Fruit fly (Drosophila melanogaster): Measurements from ENCODE around the gene Arglu1.

The Arglu1 gene

DNA sequence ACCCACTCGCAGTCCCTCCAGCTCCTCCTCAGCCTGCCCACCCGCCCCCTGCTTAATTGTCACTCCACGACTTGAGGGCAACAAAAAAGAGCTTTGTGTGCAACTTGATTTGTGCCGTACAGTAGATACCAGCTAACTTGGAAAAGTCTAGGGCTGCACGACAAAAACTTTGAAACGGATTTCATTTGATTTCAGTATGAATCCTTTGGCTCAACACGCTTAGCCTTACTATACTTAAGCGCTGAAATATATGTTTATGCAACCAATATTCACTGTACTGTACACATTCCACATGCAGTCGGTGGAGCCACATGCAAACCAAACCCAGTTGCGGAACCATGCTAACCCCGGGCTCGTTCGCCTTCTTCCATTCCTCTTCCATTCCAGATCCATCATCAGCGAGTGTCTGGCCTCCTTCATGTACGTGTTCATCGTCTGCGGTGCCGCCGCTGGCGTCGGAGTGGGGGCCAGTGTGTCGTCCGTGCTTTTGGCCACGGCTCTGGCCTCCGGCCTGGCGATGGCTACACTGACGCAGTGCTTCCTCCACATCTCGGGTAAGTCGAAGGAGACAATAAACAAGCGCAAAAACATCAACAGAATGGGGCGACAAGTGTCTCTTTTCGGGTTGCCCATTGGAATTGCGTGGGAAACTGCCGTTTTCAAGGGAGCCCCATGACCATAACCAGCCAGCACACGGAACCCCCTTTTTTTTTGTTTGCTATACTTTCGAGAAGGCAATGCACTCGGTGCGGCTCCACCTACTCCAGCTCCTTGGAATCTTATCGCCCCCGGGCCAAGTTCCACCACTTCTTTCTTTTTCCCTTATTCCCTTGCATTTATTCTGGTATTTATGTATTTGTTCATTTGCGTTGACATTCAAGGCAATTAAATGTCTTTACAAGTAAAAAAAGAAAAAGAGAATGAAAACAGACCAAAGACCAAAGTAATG is 48.7 kb upstream of the Arglu1 start (continued):
- TF ChIP-seq cato (GFP tag; optimal IDR thresholded peaks at IDR 0.05; ENCODE audit: borderline replicate concordance): no peak
- TF ChIP-seq h (optimal IDR thresholded peaks at IDR 0.05): no peak
- no peak for TF ChIP-seq CG4707 (GFP tag; optimal IDR thresholded peaks at IDR 0.05)
- TF ChIP-seq CG13424 (tag; optimal IDR thresholded peaks at IDR 0.05): peak; percentile 34
- TF ChIP-seq Abd-B (GFP tag; optimal IDR thresholded peaks at IDR 0.05): peak; percentile 21
- no peak for TF ChIP-seq CG10462 (GFP tag; optimal IDR thresholded peaks at IDR 0.05)

dm6 chr2L:9984078-9984772 is 46.3 kb upstream of the Arglu1 start, which contains the start of gene bib:
Gene bib (plus strand): TSS chr2L:9984645.
- TF ChIP-seq Asciz (GFP tag; optimal IDR thresholded peaks at IDR 0.05) (peak; percentile 75), aop (GFP tag; IDR thresholded peaks at IDR 0.05) (no peak), fd3F (GFP tag; optimal IDR thresholded peaks at IDR 0.05) (peak; percentile 52), Sin3A (optimal IDR thresholded peaks at IDR 0.05) (no peak), CG31365 (tag; optimal IDR thresholded peaks at IDR 0.05) (no peak), CG6689 (GFP tag; IDR thresholded peaks at IDR 0.05) (peak; percentile 80), Ssrp (tag; optimal IDR thresholded peaks at IDR 0.05) (peak; percentile 86), CG8765 (GFP tag; IDR thresholded peaks at IDR 0.05) (peak; percentile 39; the same call in 1 of the 2 replicates), ewg (GFP tag; optimal IDR thresholded peaks at IDR 0.05) (peak; percentile 68), odd (GFP tag; optimal IDR thresholded peaks at IDR 0.05) (peak; percentile 79), zfh1 (GFP tag; IDR thresholded peaks at IDR 0.05) (peak; percentile 69; the same call in 2 of the 3 replicates), Poxn (GFP tag; IDR thresholded peaks at IDR 0.05) (no peak), eve (GFP tag; optimal IDR thresholded peaks at IDR 0.05) (no peak), CG16813 (GFP tag; IDR thresholded peaks at IDR 0.05; ENCODE audit: partially characterized antibody) (0 out of 3 replicates have a peak, but pooled peaks have one; percentile 23), az2 (GFP tag; optimal IDR thresholded peaks at IDR 0.05) (peak; percentile 89), Antp (GFP tag; optimal IDR thresholded peaks at IDR 0.05) (peak; percentile 10), ci (GFP tag; IDR thresholded peaks at IDR 0.05) (peak; percentile 78; the same call in 2 of the 3 replicates), Jarid2 (GFP tag; optimal IDR thresholded peaks at IDR 0.05) (peak; percentile 84), Dll (GFP tag; IDR thresholded peaks at IDR 0.05; ENCODE audit: partially characterized antibody) (no peak), p53 (GFP tag; optimal IDR thresholded peaks at IDR 0.05) (no peak), Elba2 (GFP tag; optimal IDR thresholded peaks at IDR 0.05) (no peak), Aef1 (GFP tag; IDR thresholded peaks at IDR 0.05) (peak; percentile 44), kni (GFP tag; optimal IDR thresholded peaks at IDR 0.05) (peak; percentile 68), Rfx (GFP tag; IDR thresholded peaks at IDR 0.05) (peak; percentile 67), Bgb (GFP tag; IDR thresholded peaks at IDR 0.05; ENCODE audit: partially characterized antibody) (no peak), PHDP (tag; optimal IDR thresholded peaks at IDR 0.05) (peak; percentile 81), Bteb2 (GFP tag; optimal IDR thresholded peaks at IDR 0.05) (no peak), Tbp (GFP tag; optimal IDR thresholded peaks at IDR 0.05) (no peak), ranshi (GFP tag; IDR thresholded peaks at IDR 0.05) (peak; percentile 14; the same call in 1 of the 2 replicates), CG2120 (GFP tag; optimal IDR thresholded peaks at IDR 0.05) (peak; percentile 56), CG9437 (GFP tag; optimal IDR thresholded peaks at IDR 0.05) (peak; percentile 80), ab (GFP tag; optimal IDR thresholded peaks at IDR 0.05) (no peak), dimm (GFP tag; IDR thresholded peaks at IDR 0.05) (no peak), jumu (GFP tag; optimal IDR thresholded peaks at IDR 0.05) (no peak), Lim3 (GFP tag; IDR thresholded peaks at IDR 0.05) (no peak), Bdp1 (GFP tag; optimal IDR thresholded peaks at IDR 0.05) (peak; percentile 35), ase (GFP tag; IDR thresholded peaks at IDR 0.05) (0 out of 3 replicates have a peak, but pooled peaks have one; percentile 61), CG4328 (GFP tag; optimal IDR thresholded peaks at IDR 0.05) (peak; percentile 78), CG17361 (GFP tag; IDR thresholded peaks at IDR 0.05) (peak; percentile 95), ro (GFP tag; IDR thresholded peaks at IDR 0.05) (no peak; the same call in 1 of the 2 replicates), CG2202 (tag; optimal IDR thresholded peaks at IDR 0.05) (peak; percentile 86)
